Worm (Caenorhabditis elegans) whole organism, midembryonic: ENCODE results near the gene C24B5.4.

Experiments used
- T22C8.4 ChIP-seq: fragments of 200-800 bp; sonication (Bioruptor generic); IDR thresholded peaks from 2 replicates; pipeline ENCODE4 v1.3.6; 2022; ENCODE audit warnings: missing genetic modification characterization, missing compliant biosample characterization
- med-1 ChIP-seq: sonication (generic microtip); optimal IDR thresholded peaks from 2 replicates; lab custom pipeline; 2017; ENCODE audit warnings: missing genetic modification characterization, mild to moderate bottlenecking, missing compliant biosample characterization, antibody characterized with exemption, missing genetic modification reagents; ENCODE audit not compliant: insufficient read depth
- tab-1 ChIP-seq: fragments of 200-800 bp; sonication (Bioruptor generic); IDR thresholded peaks from 2 replicates; pipeline ENCODE4 v1.3.6; 2022; ENCODE audit warnings: missing genetic modification characterization, missing compliant biosample characterization

DNA sequence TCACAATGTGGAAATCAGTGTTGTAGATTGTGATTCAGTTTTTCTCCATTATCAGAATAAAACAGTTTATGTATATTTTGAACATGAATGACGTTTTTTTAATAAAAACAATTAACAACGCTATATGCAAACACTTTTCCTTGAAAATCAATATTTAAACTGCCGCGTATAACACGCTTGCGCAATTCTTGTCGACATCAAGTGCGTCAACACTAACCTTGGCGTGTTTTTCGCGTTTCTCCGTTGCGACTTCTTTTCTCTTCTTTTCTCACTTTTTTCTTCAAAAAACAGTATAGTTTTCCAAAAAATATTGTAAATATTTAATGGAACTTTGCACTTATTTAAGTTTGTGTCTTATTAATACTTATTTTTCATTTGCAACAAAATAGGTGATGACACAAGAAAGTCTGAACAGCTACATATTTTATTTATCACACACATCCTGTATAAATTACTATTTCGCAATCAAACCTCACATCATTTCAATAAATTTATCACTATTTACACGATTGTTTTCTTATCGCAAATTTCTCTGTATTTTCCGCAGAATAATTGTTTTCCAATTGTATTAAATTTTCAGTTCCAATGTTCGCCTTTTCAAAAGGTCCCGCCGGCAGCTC is 21.8 kb downstream of the C24B5.4 start, which contains the start of gene spas-1:
- peak; percentile 78 for TF ChIP-seq T22C8.4 (GFP tag; lab: Robert Waterston, UW)
- peak; percentile 78 for TF ChIP-seq tab-1 (GFP tag; lab: Robert Waterston, UW)
- TF ChIP-seq med-1 (GFP tag; lab: Kevin White, UChicago), result peak; percentile 6
